Fruit fly (Drosophila melanogaster) whole organism, embryonic: ENCODE data around the gene NELF-B.
A peak's percentile ranks its signal among the peaks of the same experiment; 100 is the strongest.

Experiments
- Adf1 ChIP-seq: fragments of 200-800 bp; sonication (Bioruptor generic); IDR thresholded peaks from 2 replicates; pipeline ENCODE4 v1.3.6; 2022; ENCODE audit warnings: missing biosample characterization, missing genetic modification characterization
- Atf6 ChIP-seq: fragments of 200-800 bp; sonication (Bioruptor generic); IDR thresholded peaks from 2 replicates; pipeline ENCODE4 v1.3.6; 2022; ENCODE audit warnings: missing biosample characterization, missing genetic modification characterization
- CG11085 ChIP-seq: fragments of 200-800 bp; sonication (Bioruptor generic); IDR thresholded peaks from 2 replicates; pipeline ENCODE4 v1.3.6; 2022; ENCODE audit warnings: missing biosample characterization, missing genetic modification characterization
- CG11093 ChIP-seq: fragments of 200-800 bp; sonication (Bioruptor generic); IDR thresholded peaks from 3 replicates; pipeline ENCODE4 v1.3.6; 2022; ENCODE audit warnings: missing biosample characterization, missing genetic modification characterization
- CG12071 ChIP-seq: fragments of 200-800 bp; sonication (Bioruptor generic); optimal IDR thresholded peaks from 3 replicates; lab custom pipeline; 2018; ENCODE audit warnings: missing biosample characterization, mild to moderate bottlenecking, missing genetic modification characterization
- CG12155 ChIP-seq: fragments of 200-800 bp; sonication (Bioruptor generic); optimal IDR thresholded peaks from 3 replicates; lab custom pipeline; 2016; ENCODE audit warnings: missing biosample characterization, missing genetic modification characterization
- CG13424 ChIP-seq: fragments of 200-800 bp; sonication (Bioruptor generic); optimal IDR thresholded peaks from 2 replicates; lab custom pipeline; 2019; ENCODE audit warnings: missing biosample characterization, mild to moderate bottlenecking, missing genetic modification characterization, moderate library complexity
- CG15073 ChIP-seq: fragments of 200-800 bp; sonication (Bioruptor generic); optimal IDR thresholded peaks from 2 replicates; lab custom pipeline; 2016; ENCODE audit warnings: missing biosample characterization, missing genetic modification characterization
- CG15514 ChIP-seq: fragments of 200-800 bp; sonication (Bioruptor generic); optimal IDR thresholded peaks from 3 replicates; lab custom pipeline; 2017; ENCODE audit warnings: missing biosample characterization, missing genetic modification characterization, mild to moderate bottlenecking, moderate library complexity, missing genetic modification reagents
- CG1792 ChIP-seq: fragments of 200-800 bp; sonication (Bioruptor generic); optimal IDR thresholded peaks from 2 replicates; lab custom pipeline; 2016; ENCODE audit warnings: missing biosample characterization, missing genetic modification characterization
- CG18619 ChIP-seq: fragments of 200-800 bp; sonication (Bioruptor generic); optimal IDR thresholded peaks from 3 replicates; lab custom pipeline; 2017; ENCODE audit warnings: missing biosample characterization, mild to moderate bottlenecking, missing genetic modification characterization
- CG2875 ChIP-seq: fragments of 200-800 bp; sonication (Bioruptor generic); optimal IDR thresholded peaks from 2 replicates; lab custom pipeline; 2017; ENCODE audit warnings: missing biosample characterization, mild to moderate bottlenecking, missing genetic modification characterization, missing genetic modification reagents
- CG3281 ChIP-seq: fragments of 200-800 bp; sonication (Bioruptor generic); optimal IDR thresholded peaks from 3 replicates; lab custom pipeline; 2017; ENCODE audit warnings: missing biosample characterization, mild to moderate bottlenecking, missing genetic modification characterization
- CG34376 ChIP-seq: fragments of 200-800 bp; sonication (Bioruptor generic); optimal IDR thresholded peaks from 2 replicates; lab custom pipeline; 2018; ENCODE audit warnings: missing biosample characterization, mild to moderate bottlenecking, missing genetic modification characterization
- CG3995 ChIP-seq: fragments of 200-800 bp; sonication (Bioruptor generic); optimal IDR thresholded peaks from 3 replicates; lab custom pipeline; 2016; ENCODE audit warnings: missing biosample characterization, missing genetic modification characterization
- CG6683 ChIP-seq: fragments of 200-800 bp; sonication (Bioruptor generic); optimal IDR thresholded peaks from 2 replicates; lab custom pipeline; 2017; ENCODE audit warnings: missing biosample characterization, mild to moderate bottlenecking, missing genetic modification characterization, missing genetic modification reagents
- CG6689 ChIP-seq: fragments of 200-800 bp; sonication (Bioruptor generic); IDR thresholded peaks from 2 replicates; pipeline ENCODE4 v1.3.6; 2022; ENCODE audit warnings: missing biosample characterization, missing genetic modification characterization
- Drgx ChIP-seq: fragments of 200-800 bp; sonication (Bioruptor generic); IDR thresholded peaks from 2 replicates; pipeline ENCODE4 v1.3.6; 2022; ENCODE audit warnings: missing biosample characterization, missing genetic modification characterization
- HLHmδ ChIP-seq: fragments of 200-800 bp; sonication (Bioruptor generic); optimal IDR thresholded peaks from 2 replicates; lab custom pipeline; 2018; ENCODE audit warnings: missing biosample characterization, mild to moderate bottlenecking, missing genetic modification characterization, moderate library complexity
- Hr3 ChIP-seq: fragments of 200-800 bp; sonication (Bioruptor generic); optimal IDR thresholded peaks from 3 replicates; lab custom pipeline; 2016; ENCODE audit warnings: missing biosample characterization, missing genetic modification characterization
- Hr51 ChIP-seq, 2 experiments: fragments of 200-800 bp; sonication (Bioruptor generic); optimal IDR thresholded peaks; 2 replicates in 1 of 2; 3 replicates in 1 of 2; lab custom pipeline; 2016 to 2018; ENCODE audit warnings: missing biosample characterization in 2 of 2, missing genetic modification characterization in 2 of 2, mild to moderate bottlenecking in 1 of 2, moderate library complexity in 1 of 2
- Lpt ChIP-seq: fragments of >200 bp; optimal IDR thresholded peaks from 2 replicates; lab custom pipeline; 2018; ENCODE audit warnings: missing biosample characterization, missing genetic modification characterization
- MBD-R2 ChIP-seq: fragments of 200-800 bp; sonication (Bioruptor generic); IDR thresholded peaks from 2 replicates; pipeline ENCODE4 v1.3.6; 2022; ENCODE audit warnings: missing biosample characterization, missing genetic modification characterization
- Mrtf ChIP-seq: fragments of 200-800 bp; sonication (Bioruptor generic); IDR thresholded peaks from 3 replicates; pipeline ENCODE4 v1.3.6; 2022; ENCODE audit warnings: missing biosample characterization, missing genetic modification characterization
- NFAT ChIP-seq: fragments of 200-800 bp; sonication (Bioruptor generic); IDR thresholded peaks from 2 replicates; pipeline ENCODE4 v1.3.6; 2022; ENCODE audit warnings: missing biosample characterization, missing genetic modification characterization
- Oaz ChIP-seq: fragments of 200-800 bp; sonication (Bioruptor generic); IDR thresholded peaks from 2 replicates; pipeline ENCODE4 v1.3.6; 2022; ENCODE audit warnings: missing biosample characterization, missing genetic modification characterization
- Oli ChIP-seq: fragments of 200-800 bp; sonication (Bioruptor generic); optimal IDR thresholded peaks from 2 replicates; lab custom pipeline; 2018; ENCODE audit warnings: missing biosample characterization, mild to moderate bottlenecking, missing genetic modification characterization, moderate library complexity
- Pdp1 ChIP-seq, 2 experiments: fragments of 200-800 bp; sonication (Bioruptor generic); optimal IDR thresholded peaks; 3 replicates each; lab custom pipeline; 2016; ENCODE audit warnings: missing biosample characterization in 2 of 2, missing genetic modification characterization in 2 of 2, mild to moderate bottlenecking in 1 of 2, moderate library complexity in 1 of 2
- Ravus ChIP-seq: fragments of 200-800 bp; sonication (Bioruptor generic); IDR thresholded peaks from 2 replicates; pipeline ENCODE4 v1.3.6; 2022; ENCODE audit warnings: missing biosample characterization, missing genetic modification characterization
- Rfx ChIP-seq: fragments of 200-800 bp; sonication (Bioruptor generic); IDR thresholded peaks from 2 replicates; pipeline ENCODE4 v1.3.6; 2022; ENCODE audit warnings: missing biosample characterization, missing genetic modification characterization
- Spps ChIP-seq: fragments of 200-800 bp; sonication (Bioruptor generic); optimal IDR thresholded peaks from 2 replicates; lab custom pipeline; 2018; ENCODE audit warnings: missing biosample characterization, mild to moderate bottlenecking, missing genetic modification characterization
- Tbp ChIP-seq: fragments of >200 bp; optimal IDR thresholded peaks from 2 replicates; lab custom pipeline; 2018; ENCODE audit warnings: missing biosample characterization, missing genetic modification characterization
- ato ChIP-seq: fragments of 200-800 bp; sonication (Bioruptor generic); IDR thresholded peaks from 2 replicates; pipeline ENCODE4 v1.3.6; 2022; ENCODE audit warnings: missing biosample characterization, missing genetic modification characterization; ENCODE audit not compliant: partially characterized antibody
- da ChIP-seq: fragments of 200-800 bp; sonication (Bioruptor generic); optimal IDR thresholded peaks from 2 replicates; lab custom pipeline; 2016; ENCODE audit warnings: missing biosample characterization, missing genetic modification characterization
- esg ChIP-seq: fragments of 200-800 bp; sonication (Bioruptor generic); conservative IDR thresholded peaks from 2 replicates; pipeline ENCODE4 v1.3.6; 2022; ENCODE audit warnings: missing biosample characterization, missing genetic modification characterization
- gce ChIP-seq: fragments of 200-800 bp; sonication (Bioruptor generic); IDR thresholded peaks from 3 replicates; pipeline ENCODE4 v1.3.6; 2022; ENCODE audit warnings: missing biosample characterization, missing genetic modification characterization
- gcm ChIP-seq: fragments of 200-800 bp; sonication (Bioruptor generic); optimal IDR thresholded peaks from 2 replicates; lab custom pipeline; 2019; ENCODE audit warnings: missing biosample characterization, mild to moderate bottlenecking, missing genetic modification characterization, moderate library complexity
- gcm2 ChIP-seq: fragments of 200-800 bp; sonication (Bioruptor generic); optimal IDR thresholded peaks from 2 replicates; lab custom pipeline; 2016; ENCODE audit warnings: missing biosample characterization, missing genetic modification characterization
- gfzf ChIP-seq: fragments of 200-800 bp; sonication (Bioruptor generic); optimal IDR thresholded peaks from 2 replicates; lab custom pipeline; 2016; ENCODE audit warnings: missing biosample characterization, mild to moderate bottlenecking, missing genetic modification characterization, moderate library complexity
- knrl ChIP-seq: fragments of 200-800 bp; sonication (Bioruptor generic); IDR thresholded peaks from 3 replicates; pipeline ENCODE4 v1.3.6; 2022; ENCODE audit warnings: missing biosample characterization, missing genetic modification characterization; ENCODE audit not compliant: partially characterized antibody
- nerfin-2 ChIP-seq: fragments of 200-800 bp; sonication (Bioruptor generic); IDR thresholded peaks from 2 replicates; pipeline ENCODE4 v1.3.6; 2022; ENCODE audit warnings: missing biosample characterization, missing genetic modification characterization; ENCODE audit not compliant: partially characterized antibody
- onecut ChIP-seq: fragments of 200-800 bp; sonication (Bioruptor generic); IDR thresholded peaks from 2 replicates; pipeline ENCODE4 v1.3.6; 2022; ENCODE audit warnings: missing biosample characterization, missing genetic modification characterization
- org-1 ChIP-seq: fragments of 200-800 bp; sonication (Bioruptor generic); optimal IDR thresholded peaks from 2 replicates; lab custom pipeline; 2017; ENCODE audit warnings: missing biosample characterization, missing genetic modification characterization
- pros ChIP-seq: fragments of 200-800 bp; sonication (Bioruptor generic); optimal IDR thresholded peaks from 3 replicates; lab custom pipeline; 2019; ENCODE audit warnings: missing biosample characterization, mild to moderate bottlenecking, missing genetic modification characterization, moderate library complexity
- ssp ChIP-seq: fragments of 200-800 bp; sonication (Bioruptor generic); IDR thresholded peaks from 2 replicates; pipeline ENCODE4 v1.3.6; 2022; ENCODE audit warnings: missing biosample characterization, missing genetic modification characterization
- stwl ChIP-seq: fragments of 200-800 bp; sonication (Bioruptor generic); optimal IDR thresholded peaks from 3 replicates; lab custom pipeline; 2018; ENCODE audit warnings: missing biosample characterization, mild to moderate bottlenecking, missing genetic modification characterization, moderate library complexity
- twi ChIP-seq: fragments of 200-800 bp; optimal IDR thresholded peaks from 2 replicates; lab custom pipeline; 2019; ENCODE audit warnings: missing biosample characterization, mild to moderate bottlenecking, missing genetic modification characterization, moderate library complexity
- unpg ChIP-seq: fragments of 200-800 bp; sonication (Bioruptor generic); optimal IDR thresholded peaks from 3 replicates; lab custom pipeline; 2018; ENCODE audit warnings: missing biosample characterization, mild to moderate bottlenecking, missing genetic modification characterization, moderate library complexity
- zf30C ChIP-seq: fragments of 200-800 bp; sonication (Bioruptor generic); optimal IDR thresholded peaks from 3 replicates; lab custom pipeline; 2018; ENCODE audit warnings: missing biosample characterization, mild to moderate bottlenecking, missing genetic modification characterization

NELF-B gene

DNA sequence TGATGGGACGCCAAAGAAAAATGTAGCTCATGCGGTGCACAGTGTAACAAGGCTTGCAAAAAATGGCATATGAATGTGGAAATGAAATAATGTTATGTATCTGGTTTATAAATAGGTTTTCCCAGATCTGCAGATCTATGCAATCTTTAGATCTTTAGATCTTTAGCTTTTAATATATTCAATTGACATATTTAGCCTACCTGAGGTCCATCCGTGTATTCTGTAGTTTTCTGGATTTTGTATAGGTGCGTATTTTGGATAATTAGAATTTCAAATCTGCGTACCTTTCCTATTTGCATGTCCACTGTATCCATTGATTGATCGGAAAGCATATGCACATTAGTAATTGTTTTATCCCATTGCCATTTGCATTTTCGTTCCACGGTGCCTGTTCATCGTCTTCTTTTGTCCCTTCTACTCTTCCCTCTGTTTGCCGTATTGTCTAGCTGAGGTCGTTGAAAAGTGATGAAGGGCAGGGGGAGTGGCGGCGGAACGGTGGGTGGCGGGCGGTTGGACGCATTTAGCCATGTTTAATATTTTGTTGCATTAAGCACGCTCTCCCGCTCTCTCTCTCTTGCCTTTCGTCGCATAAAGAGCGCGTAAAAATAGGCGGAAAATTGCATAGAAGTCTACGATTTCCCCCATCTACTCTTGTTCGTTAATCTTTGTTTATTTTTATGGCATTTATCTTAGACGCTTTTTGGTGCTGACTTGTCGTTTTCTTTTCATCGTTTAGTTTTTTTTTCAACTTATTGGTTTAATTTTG is 19.0 kb downstream of the NELF-B start, which contains the start of gene CHES-1-like (continued):
- TF ChIP-seq Mrtf (GFP tag; lab: Robert Waterston, UW) (peak; percentile 66; the same call in 2 of the 3 replicates), HLHmδ (no peak), CG1792 (GFP tag; lab: Kevin White, UChicago) (peak; percentile 77), Rfx (peak; percentile 78), da (peak; percentile 57), CG11085 (peak; percentile 37; the same call in 1 of the 2 replicates), Pdp1 (GFP tag; optimal IDR thresholded peaks at IDR 0.05; lab: Kevin White, UChicago) (peak; percentile 84 to 94), Lpt (GFP tag; lab: Kevin White, UChicago) (no peak), Tbp (no peak), CG2875 (GFP tag; lab: Kevin White, UChicago) (peak; percentile 91), Drgx (GFP tag; lab: Robert Waterston, UW) (peak; percentile 83), CG18619 (GFP tag; lab: Kevin White, UChicago) (peak; percentile 92), Oli (tag; lab: Kevin White, UChicago) (peak; percentile 95), gcm2 (peak; percentile 86), twi (peak; percentile 67), CG15073 (GFP tag; lab: Kevin White, UChicago) (peak; percentile 46), CG34376 (peak; percentile 67), CG12071 (GFP tag; lab: Kevin White, UChicago) (peak; percentile 68), Spps (tag; lab: Kevin White, UChicago) (peak; percentile 68), nerfin-2 (GFP tag; lab: Robert Waterston, UW) (no peak), Ravus (GFP tag; lab: Robert Waterston, UW) (peak; percentile 39; the same call in 1 of the 2 replicates), Hr51 (GFP tag; optimal IDR thresholded peaks at IDR 0.05; lab: Kevin White, UChicago) (peak; percentile 77 to 95), CG15514 (peak; percentile 46), zf30C (GFP tag; lab: Kevin White, UChicago) (no peak), MBD-R2 (GFP tag; lab: Robert Waterston, UW) (peak; percentile 53), ssp (GFP tag; lab: Robert Waterston, UW) (peak; percentile 64), knrl (GFP tag; lab: Robert Waterston, UW) (peak; percentile 61; the same call in 2 of the 3 replicates), Atf6 (GFP tag; lab: Robert Waterston, UW) (peak; percentile 83), NFAT (GFP tag; lab: Robert Waterston, UW) (peak; percentile 47; the same call in 1 of the 2 replicates), gcm (GFP tag; lab: Kevin White, UChicago) (peak; percentile 86), ato (GFP tag; lab: Robert Waterston, UW) (no peak), CG13424 (tag; lab: Kevin White, UChicago) (peak; percentile 91), CG6689 (GFP tag; lab: Robert Waterston, UW) (peak; percentile 86), CG11093 (peak; percentile 77; the same call in 2 of the 3 replicates), onecut (peak; percentile 73), Oaz (GFP tag; lab: Robert Waterston, UW) (peak; percentile 67), gfzf (no peak), Adf1 (GFP tag; lab: Robert Waterston, UW) (peak; percentile 44), gce (GFP tag; lab: Robert Waterston, UW) (peak; percentile 65; the same call in 1 of the 3 replicates), esg (GFP tag; lab: Robert Waterston, UW) (peak; percentile 87), CG3995 (GFP tag; lab: Kevin White, UChicago) (peak; percentile 40), stwl (tag; lab: Kevin White, UChicago) (no peak), unpg (peak; percentile 82), CG12155 (GFP tag; lab: Kevin White, UChicago) (peak; percentile 82), pros (peak; percentile 53), CG6683 (peak; percentile 85), Hr3 (peak; percentile 90), org-1 (peak; percentile 94), CG3281 (GFP tag; lab: Kevin White, UChicago) (peak; percentile 91)
